Fruit fly (Drosophila melanogaster) whole organism, embryonic: ENCODE measurements around the gene CG31882.

Source experiments
- Atf-2 ChIP-seq: fragments of 200-800 bp; sonication (Bioruptor generic); optimal IDR thresholded peaks from 2 replicates; lab custom pipeline; 2016; ENCODE audit warnings: missing biosample characterization, missing genetic modification characterization
- Bteb2 ChIP-seq: fragments of 200-800 bp; sonication (Bioruptor generic); optimal IDR thresholded peaks from 2 replicates; lab custom pipeline; 2016; ENCODE audit warnings: missing biosample characterization, missing genetic modification characterization
- CG10979 ChIP-seq: fragments of 200-800 bp; sonication (Bioruptor generic); optimal IDR thresholded peaks from 2 replicates; lab custom pipeline; 2018; ENCODE audit warnings: missing biosample characterization, mild to moderate bottlenecking, missing genetic modification characterization, moderate library complexity
- CG11398 ChIP-seq: fragments of 200-800 bp; sonication (Bioruptor generic); optimal IDR thresholded peaks from 2 replicates; lab custom pipeline; 2016; ENCODE audit warnings: missing biosample characterization, missing genetic modification characterization
- CG11723 ChIP-seq: fragments of 200-800 bp; sonication (Bioruptor generic); optimal IDR thresholded peaks from 2 replicates; lab custom pipeline; 2017; ENCODE audit warnings: missing biosample characterization, mild to moderate bottlenecking, missing genetic modification characterization
- CG12071 ChIP-seq: fragments of 200-800 bp; sonication (Bioruptor generic); optimal IDR thresholded peaks from 3 replicates; lab custom pipeline; 2018; ENCODE audit warnings: missing biosample characterization, mild to moderate bottlenecking, missing genetic modification characterization
- CG12299 ChIP-seq: fragments of 200-800 bp; sonication (Bioruptor generic); optimal IDR thresholded peaks from 2 replicates; lab custom pipeline; 2018; ENCODE audit warnings: missing biosample characterization, mild to moderate bottlenecking, missing genetic modification characterization
- CG1529 ChIP-seq: fragments of 200-800 bp; sonication (Bioruptor generic); optimal IDR thresholded peaks from 3 replicates; lab custom pipeline; 2018; ENCODE audit warnings: missing biosample characterization, missing genetic modification characterization
- CG6791 ChIP-seq: fragments of 200-800 bp; sonication (Bioruptor generic); IDR thresholded peaks from 3 replicates; pipeline ENCODE4 v1.3.6; 2022; ENCODE audit warnings: missing biosample characterization, missing genetic modification characterization; ENCODE audit not compliant: partially characterized antibody
- CG7372 ChIP-seq: fragments of 200-800 bp; sonication (Bioruptor generic); IDR thresholded peaks from 2 replicates; pipeline ENCODE4 v1.3.6; 2022; ENCODE audit warnings: missing biosample characterization, missing genetic modification characterization
- CG7987 ChIP-seq: fragments of 200-800 bp; sonication (Bioruptor generic); optimal IDR thresholded peaks from 2 replicates; lab custom pipeline; 2018; ENCODE audit warnings: missing biosample characterization, mild to moderate bottlenecking, missing genetic modification characterization, moderate library complexity
- CG8388 ChIP-seq: fragments of 200-800 bp; sonication (Bioruptor generic); optimal IDR thresholded peaks from 2 replicates; lab custom pipeline; 2019; ENCODE audit warnings: missing biosample characterization, mild to moderate bottlenecking, missing genetic modification characterization, moderate library complexity
- Dip2 ChIP-seq: fragments of 200-800 bp; sonication (Bioruptor generic); IDR thresholded peaks from 2 replicates; pipeline ENCODE4 v1.3.6; 2022; ENCODE audit warnings: missing biosample characterization, missing genetic modification characterization
- Dp ChIP-seq: fragments of 200-800 bp; sonication (Bioruptor generic); optimal IDR thresholded peaks from 2 replicates; lab custom pipeline; 2018; ENCODE audit warnings: missing biosample characterization, mild to moderate bottlenecking, missing genetic modification characterization, moderate library complexity
- ERR ChIP-seq: fragments of 200-800 bp; sonication (Bioruptor generic); optimal IDR thresholded peaks from 2 replicates; lab custom pipeline; 2016; ENCODE audit warnings: missing biosample characterization, missing genetic modification characterization
- Fer3 ChIP-seq: fragments of 200-800 bp; sonication (Bioruptor generic); optimal IDR thresholded peaks from 2 replicates; lab custom pipeline; 2018; ENCODE audit warnings: missing biosample characterization, mild to moderate bottlenecking, missing genetic modification characterization, moderate library complexity
- Jarid2 ChIP-seq: fragments of 200-800 bp; sonication (Bioruptor generic); optimal IDR thresholded peaks from 3 replicates; lab custom pipeline; 2017; ENCODE audit warnings: mild to moderate bottlenecking, missing biosample characterization, missing genetic modification reagents, missing genetic modification characterization
- Nf-YC ChIP-seq: fragments of 200-800 bp; optimal IDR thresholded peaks from 3 replicates; lab custom pipeline; 2019; ENCODE audit warnings: missing biosample characterization, mild to moderate bottlenecking, missing genetic modification characterization, moderate library complexity
- Side ChIP-seq: fragments of 200-800 bp; sonication (Bioruptor generic); optimal IDR thresholded peaks from 2 replicates; lab custom pipeline; 2016; ENCODE audit warnings: missing biosample characterization, missing genetic modification characterization
- Trl ChIP-seq, 3 experiments: fragments of >200 bp in 2 of 3; fragments of 200-800 bp in 1 of 3; sonication (Bioruptor generic) in 1 of 3; optimal IDR thresholded peaks; 2 replicates in 1 of 3; 3 replicates in 2 of 3; lab custom pipeline; 2016 to 2017; ENCODE audit warnings: missing biosample characterization in 1 of 3, missing genetic modification characterization in 1 of 3
- Xbp1 ChIP-seq: fragments of 200-800 bp; sonication (Bioruptor generic); optimal IDR thresholded peaks from 3 replicates; lab custom pipeline; 2016; ENCODE audit warnings: missing biosample characterization, mild to moderate bottlenecking, missing genetic modification characterization
- abd-A ChIP-seq: fragments of 200-800 bp; sonication (Bioruptor generic); optimal IDR thresholded peaks from 3 replicates; lab custom pipeline; 2019; ENCODE audit warnings: missing biosample characterization, mild to moderate bottlenecking, missing genetic modification characterization, moderate library complexity
- ac ChIP-seq: fragments of 200-800 bp; sonication (Bioruptor generic); optimal IDR thresholded peaks from 3 replicates; lab custom pipeline; 2017; ENCODE audit warnings: missing biosample characterization, mild to moderate bottlenecking, missing genetic modification characterization
- aop ChIP-seq: fragments of 200-800 bp; sonication (Bioruptor generic); IDR thresholded peaks from 2 replicates; pipeline ENCODE4 v1.3.6; 2022; ENCODE audit warnings: missing biosample characterization, missing genetic modification characterization
- ap ChIP-seq: fragments of 200-800 bp; sonication (Bioruptor generic); IDR thresholded peaks from 2 replicates; pipeline ENCODE4 v1.3.6; 2022; ENCODE audit warnings: missing biosample characterization, missing genetic modification characterization
- bcd ChIP-seq: fragments of 200-800 bp; sonication (Bioruptor generic); optimal IDR thresholded peaks from 2 replicates; lab custom pipeline; 2017; ENCODE audit warnings: missing biosample characterization, mild to moderate bottlenecking, missing genetic modification characterization
- chinmo ChIP-seq: fragments of 200-800 bp; sonication (Bioruptor generic); IDR thresholded peaks from 4 replicates; pipeline ENCODE4 v1.3.6; 2022; ENCODE audit warnings: missing biosample characterization, missing genetic modification characterization; ENCODE audit not compliant: partially characterized antibody
- chm ChIP-seq: fragments of 200-800 bp; sonication (Bioruptor generic); IDR thresholded peaks from 2 replicates; pipeline ENCODE4 v1.3.6; 2022; ENCODE audit warnings: missing biosample characterization, missing genetic modification characterization
- ci ChIP-seq: fragments of 200-800 bp; sonication (Bioruptor generic); IDR thresholded peaks from 3 replicates; pipeline ENCODE4 v1.3.6; 2022; ENCODE audit warnings: missing biosample characterization, missing genetic modification characterization
- dan ChIP-seq: fragments of 200-800 bp; sonication (Bioruptor generic); IDR thresholded peaks from 2 replicates; pipeline ENCODE4 v1.3.6; 2022; ENCODE audit warnings: missing biosample characterization, missing genetic modification characterization
- dpn ChIP-seq, 2 experiments: fragments of 200-800 bp; sonication (Bioruptor generic); optimal IDR thresholded peaks; 3 replicates each; lab custom pipeline; 2016; ENCODE audit warnings: missing biosample characterization in 2 of 2, missing genetic modification characterization in 2 of 2
- fu2 ChIP-seq: fragments of 200-800 bp; sonication (Bioruptor generic); optimal IDR thresholded peaks from 2 replicates; lab custom pipeline; 2016; ENCODE audit warnings: missing biosample characterization, missing genetic modification characterization
- gcm2 ChIP-seq: fragments of 200-800 bp; sonication (Bioruptor generic); optimal IDR thresholded peaks from 2 replicates; lab custom pipeline; 2016; ENCODE audit warnings: missing biosample characterization, missing genetic modification characterization
- gem ChIP-seq: fragments of 200-800 bp; sonication (Bioruptor generic); optimal IDR thresholded peaks from 2 replicates; lab custom pipeline; 2019; ENCODE audit warnings: missing biosample characterization, mild to moderate bottlenecking, missing genetic modification characterization, moderate library complexity
- hbn ChIP-seq: fragments of 200-800 bp; sonication (Bioruptor generic); IDR thresholded peaks from 2 replicates; pipeline ENCODE4 v1.3.6; 2022; ENCODE audit warnings: missing biosample characterization, missing genetic modification characterization; ENCODE audit not compliant: partially characterized antibody
- her ChIP-seq: fragments of 200-800 bp; sonication (Bioruptor generic); optimal IDR thresholded peaks from 2 replicates; lab custom pipeline; 2016; ENCODE audit warnings: missing biosample characterization, missing genetic modification characterization
- lbe ChIP-seq: fragments of 200-800 bp; sonication (Bioruptor generic); optimal IDR thresholded peaks from 2 replicates; lab custom pipeline; 2016; ENCODE audit warnings: missing biosample characterization, mild to moderate bottlenecking, missing genetic modification characterization
- lilli ChIP-seq: fragments of 200-800 bp; sonication (Bioruptor generic); optimal IDR thresholded peaks from 3 replicates; lab custom pipeline; 2016; ENCODE audit warnings: missing biosample characterization, missing genetic modification characterization
- lola ChIP-seq, 3 experiments: fragments of >200 bp in 2 of 3; fragments of 200-800 bp in 1 of 3; sonication (Bioruptor generic) in 1 of 3; optimal IDR thresholded peaks; 2 replicates each; lab custom pipeline; 2017 to 2019; ENCODE audit warnings: missing biosample characterization in 3 of 3, missing genetic modification characterization in 3 of 3, mild to moderate bottlenecking in 1 of 3, moderate library complexity in 1 of 3
- lov ChIP-seq, 2 experiments: fragments of 200-800 bp in 1 of 2; fragments of >200 bp in 1 of 2; sonication (Bioruptor generic) in 1 of 2; IDR thresholded peaks in 1 of 2; optimal IDR thresholded peaks in 1 of 2; 2 replicates in 1 of 2; 3 replicates in 1 of 2; pipeline versions ENCODE4 v1.3.6 to Lab custom; 2017 to 2022; ENCODE audit warnings: missing biosample characterization in 1 of 2, missing genetic modification characterization in 1 of 2
- pho ChIP-seq: fragments of 200-800 bp; sonication (Bioruptor generic); optimal IDR thresholded peaks from 2 replicates; lab custom pipeline; 2016; ENCODE audit warnings: missing biosample characterization, missing genetic modification characterization
- salm ChIP-seq: fragments of 200-800 bp; sonication (Bioruptor generic); optimal IDR thresholded peaks from 2 replicates; lab custom pipeline; 2018; ENCODE audit warnings: missing biosample characterization, mild to moderate bottlenecking, missing genetic modification characterization
- stc ChIP-seq: fragments of 200-800 bp; sonication (Bioruptor generic); IDR thresholded peaks from 2 replicates; pipeline ENCODE4 v1.3.6; 2022; ENCODE audit warnings: missing biosample characterization, missing genetic modification characterization
- sug ChIP-seq: fragments of 200-800 bp; optimal IDR thresholded peaks from 2 replicates; lab custom pipeline; 2019; ENCODE audit warnings: missing biosample characterization, mild to moderate bottlenecking, missing genetic modification characterization, moderate library complexity
- tup ChIP-seq: fragments of 200-800 bp; sonication (Bioruptor generic); optimal IDR thresholded peaks from 2 replicates; lab custom pipeline; 2016; ENCODE audit warnings: missing biosample characterization, mild to moderate bottlenecking, missing genetic modification characterization, moderate library complexity
- unc-4 ChIP-seq: fragments of 200-800 bp; sonication (Bioruptor generic); IDR thresholded peaks from 2 replicates; pipeline ENCODE4 v1.3.6; 2022; ENCODE audit warnings: missing biosample characterization, missing genetic modification characterization; ENCODE audit not compliant: partially characterized antibody
- zen2 ChIP-seq: fragments of 200-800 bp; sonication (Bioruptor generic); IDR thresholded peaks from 3 replicates; pipeline ENCODE4 v1.3.6; 2022; ENCODE audit warnings: missing biosample characterization, missing genetic modification characterization; ENCODE audit not compliant: partially characterized antibody

The CG31882 gene

dm6 chr2L:9613006-9613690, 11.9 kb downstream of the CG31882 start, which contains the start of gene Trx2:
Gene Trx2 (plus strand): TSS chr2L:9613166.
- no peak for TF ChIP-seq CG12071 (GFP tag; lab: Kevin White, UChicago)
- TF ChIP-seq unc-4 (GFP tag; lab: Robert Waterston, UW): 0 out of 2 replicates have a peak, but pooled peaks have one; percentile 28
- TF ChIP-seq chinmo: peak; percentile 84; the same call in 3 of the 4 replicates
- peak; percentile 57 for TF ChIP-seq Dp (GFP tag; lab: Kevin White, UChicago)
- TF ChIP-seq Bteb2: no peak
- peak in 1 of 3 experiments; percentile 31 for TF ChIP-seq lola (GFP tag; optimal IDR thresholded peaks at IDR 0.05; lab: Kevin White, UChicago)
- peak; percentile 76 to 94 for TF ChIP-seq Trl (optimal IDR thresholded peaks at IDR 0.05; lab: Kevin White, UChicago)
- peak; percentile 29 for TF ChIP-seq Trl (GFP tag; optimal IDR thresholded peaks at IDR 0.05; lab: Kevin White, UChicago)
- TF ChIP-seq tup (GFP tag; lab: Kevin White, UChicago): no peak
- TF ChIP-seq CG7987: peak; percentile 46
- no peak for TF ChIP-seq bcd
- peak; percentile 84 for TF ChIP-seq Jarid2 (GFP tag; lab: Kevin White, UChicago)
- peak; percentile 16 for TF ChIP-seq CG1529 (GFP tag; lab: Kevin White, UChicago)
- TF ChIP-seq dpn (GFP tag; optimal IDR thresholded peaks at IDR 0.05; lab: Kevin White, UChicago): no peak
- no peak for TF ChIP-seq CG8388 (GFP tag; lab: Kevin White, UChicago)
- no peak for TF ChIP-seq ap
- no peak for TF ChIP-seq Xbp1 (GFP tag; lab: Kevin White, UChicago)
- peak; percentile 7 for TF ChIP-seq Nf-YC (tag; lab: Kevin White, UChicago)
- no peak for TF ChIP-seq pho (GFP tag; lab: Kevin White, UChicago)
- no peak for TF ChIP-seq lov (optimal IDR thresholded peaks at IDR 0.05; lab: Kevin White, UChicago)
- TF ChIP-seq lov (GFP tag; IDR thresholded peaks at IDR 0.05; lab: Robert Waterston, UW): peak; percentile 49; the same call in 1 of the 3 replicates
- peak; percentile 15; the same call in 1 of the 2 replicates for TF ChIP-seq stc (GFP tag; lab: Robert Waterston, UW)
- TF ChIP-seq her (GFP tag; lab: Kevin White, UChicago): peak; percentile 13
- no peak for TF ChIP-seq zen2
- TF ChIP-seq gem (tag; lab: Kevin White, UChicago): no peak
- peak; percentile 39 for TF ChIP-seq CG11398
- TF ChIP-seq Atf-2 (GFP tag; lab: Kevin White, UChicago): no peak
- peak; percentile 60; the same call in 2 of the 3 replicates for TF ChIP-seq ci (GFP tag; lab: Robert Waterston, UW)
- peak; percentile 62 for TF ChIP-seq abd-A (tag; lab: Kevin White, UChicago)
- no peak for TF ChIP-seq salm (tag; lab: Kevin White, UChicago)
- peak; percentile 71 for TF ChIP-seq chm
- TF ChIP-seq Dip2 (GFP tag; lab: Robert Waterston, UW): peak; percentile 88; the same call in 1 of the 2 replicates
- no peak for TF ChIP-seq ERR (GFP tag; lab: Kevin White, UChicago)
- peak; percentile 56; the same call in 1 of the 3 replicates for TF ChIP-seq CG6791 (GFP tag; lab: Robert Waterston, UW)
- peak; percentile 71 for TF ChIP-seq hbn
- TF ChIP-seq lbe (GFP tag; lab: Kevin White, UChicago): no peak
- TF ChIP-seq CG10979 (tag; lab: Kevin White, UChicago): no peak
- TF ChIP-seq fu2 (GFP tag; lab: Kevin White, UChicago): no peak
- TF ChIP-seq Side: peak; percentile 21
- TF ChIP-seq aop (GFP tag; lab: Robert Waterston, UW): 0 out of 2 replicates have a peak, but pooled peaks have one; percentile 42
- peak; percentile 7 for TF ChIP-seq ac
- TF ChIP-seq dan (GFP tag; lab: Robert Waterston, UW): no peak
- peak; percentile 23 for TF ChIP-seq lilli (GFP tag; lab: Kevin White, UChicago)
- TF ChIP-seq CG12299 (tag; lab: Kevin White, UChicago): no peak
- peak; percentile 25 for TF ChIP-seq sug
- TF ChIP-seq CG11723: no peak
- no peak for TF ChIP-seq Fer3
- TF ChIP-seq gcm2: peak; percentile 57
- peak; percentile 23; the same call in 1 of the 2 replicates for TF ChIP-seq CG7372
